Fruit fly (Drosophila melanogaster): ENCODE results near the gene CG13039.

DNA sequence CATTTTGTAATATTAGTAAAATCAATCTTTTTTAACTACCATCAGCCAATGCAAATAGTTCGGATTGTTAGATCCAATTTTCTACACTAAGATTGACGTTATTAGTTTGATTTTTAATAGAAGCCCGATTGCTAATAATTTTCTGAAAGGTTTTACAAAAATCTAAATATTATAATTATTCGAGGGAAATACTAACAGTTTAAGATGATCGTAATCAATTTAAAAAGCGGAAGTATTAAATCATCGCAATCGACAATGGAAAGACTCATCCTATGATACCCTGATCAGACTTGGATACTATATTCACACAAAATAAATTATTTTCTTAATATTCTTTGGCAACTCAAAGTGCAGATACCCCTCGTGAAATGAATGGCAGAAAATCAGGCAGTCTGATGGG, 31.3 kb upstream of the CG13039 start:
- TF ChIP-seq Dll (optimal IDR thresholded peaks at IDR 0.05): no peak
- TF ChIP-seq psq (optimal IDR thresholded peaks at IDR 0.05): no peak
- no peak for TF ChIP-seq CG8478 (optimal IDR thresholded peaks at IDR 0.05)
